Fruit fly (Drosophila melanogaster) ovary, adult (tissue): ENCODE data around the gene Rad17.

Source experiments
- CG17801 ChIP-seq: fragments of 200-800 bp; optimal IDR thresholded peaks from 2 replicates; lab custom pipeline; 2019; ENCODE audit warnings: missing biosample characterization, mild to moderate bottlenecking, missing genetic modification characterization, moderate library complexity; ENCODE audit not compliant: partially characterized antibody

The Rad17 gene

dm6 chr3R:14662989-14663500, at the start of gene Rad17, which contains the start of gene BigH1:
Rad17 (minus strand) TSS chr3R:14663197.
BigH1 (plus strand) TSS chr3R:14663450.
- TF ChIP-seq CG17801, result no peak

- no peak for TF ChIP-seq CG17801
These were observed 48.6 kb upstream of the Rad17 start for dm6 chr3R:14711447-14712163.

- no peak for TF ChIP-seq CG17801
These were observed 47.7 kb upstream of the Rad17 start for dm6 chr3R:14710673-14711072.

dm6 chr3R:14709480-14709984, 46.5 kb upstream of the Rad17 start:
- no peak for TF ChIP-seq CG17801

- no peak for TF ChIP-seq CG17801
These were observed 46.0 kb upstream of the Rad17 start for dm6 chr3R:14708948-14709385.

dm6 chr3R:14707703-14708643, 45.0 kb upstream of the Rad17 start:
- TF ChIP-seq CG17801, result no peak

dm6 chr3R:14706860-14707259, 43.9 kb upstream of the Rad17 start:
- TF ChIP-seq CG17801, result peak; percentile 6

- no peak for TF ChIP-seq CG17801
These were observed 43.4 kb upstream of the Rad17 start for dm6 chr3R:14706354-14706753.

dm6 chr3R:14705270-14705669, 42.3 kb upstream of the Rad17 start:
- TF ChIP-seq CG17801, result peak; percentile 31

- TF ChIP-seq CG17801, result no peak
These were observed 40.5 kb upstream of the Rad17 start for dm6 chr3R:14703302-14704192.

- peak; percentile 84 for TF ChIP-seq CG17801
These were observed 34.0 kb upstream of the Rad17 start, which contains the start of gene Meltrin for dm6 chr3R:14696949-14697513. Meltrin (minus strand) TSS chr3R:14697292.

dm6 chr3R:14695665-14696064, 32.7 kb upstream of the Rad17 start:
- TF ChIP-seq CG17801, result no peak

- no peak for TF ChIP-seq CG17801
These were observed 32.1 kb upstream of the Rad17 start for dm6 chr3R:14695054-14695453.

dm6 chr3R:14694583-14694982, 31.6 kb upstream of the Rad17 start:
- TF ChIP-seq CG17801, result no peak

dm6 chr3R:14692971-14693253, 29.9 kb upstream of the Rad17 start:
- TF ChIP-seq CG17801, result no peak
